Fruit fly (Drosophila melanogaster) whole organism, embryonic: ENCODE data around the gene CG13670.

Source experiments
- C15 ChIP-seq: fragments of 200-800 bp; sonication (Bioruptor generic); IDR thresholded peaks from 3 replicates; pipeline ENCODE4 v1.3.6; 2022; ENCODE audit warnings: missing biosample characterization, missing genetic modification characterization
- CG10431 ChIP-seq: fragments of 200-800 bp; sonication (Bioruptor generic); optimal IDR thresholded peaks from 3 replicates; lab custom pipeline; 2018; ENCODE audit warnings: missing biosample characterization, mild to moderate bottlenecking, missing genetic modification characterization
- CG11398 ChIP-seq: fragments of 200-800 bp; sonication (Bioruptor generic); optimal IDR thresholded peaks from 2 replicates; lab custom pipeline; 2016; ENCODE audit warnings: missing biosample characterization, missing genetic modification characterization
- CG1647 ChIP-seq: fragments of 200-800 bp; sonication (Bioruptor generic); optimal IDR thresholded peaks from 3 replicates; lab custom pipeline; 2016; ENCODE audit warnings: missing biosample characterization, missing genetic modification characterization
- CG16779 ChIP-seq: fragments of 200-800 bp; sonication (Bioruptor generic); IDR thresholded peaks from 2 replicates; pipeline ENCODE4 v1.3.6; 2022; ENCODE audit warnings: missing biosample characterization, missing genetic modification characterization
- CG17359 ChIP-seq: fragments of 200-800 bp; sonication (Bioruptor generic); optimal IDR thresholded peaks from 3 replicates; lab custom pipeline; 2018; ENCODE audit warnings: missing biosample characterization, mild to moderate bottlenecking, missing genetic modification characterization, moderate library complexity
- CG17802 ChIP-seq: fragments of 200-800 bp; sonication (Bioruptor generic); optimal IDR thresholded peaks from 2 replicates; lab custom pipeline; 2018; ENCODE audit warnings: missing biosample characterization, mild to moderate bottlenecking, missing genetic modification characterization, moderate library complexity
- CG18011 ChIP-seq: fragments of 200-800 bp; sonication (Bioruptor generic); optimal IDR thresholded peaks from 2 replicates; lab custom pipeline; 2017; ENCODE audit warnings: missing biosample characterization, missing genetic modification characterization, mild to moderate bottlenecking, moderate library complexity, missing genotype
- CG18599 ChIP-seq: fragments of 200-800 bp; sonication (Bioruptor generic); optimal IDR thresholded peaks from 3 replicates; lab custom pipeline; 2017; ENCODE audit warnings: missing biosample characterization, missing genetic modification characterization, mild to moderate bottlenecking, moderate library complexity, missing genetic modification reagents
- CG2120 ChIP-seq: fragments of 200-800 bp; sonication (Bioruptor generic); optimal IDR thresholded peaks from 3 replicates; lab custom pipeline; 2016; ENCODE audit warnings: missing biosample characterization, missing genetic modification characterization
- CG2129 ChIP-seq: fragments of 200-800 bp; sonication (Bioruptor generic); IDR thresholded peaks from 2 replicates; pipeline ENCODE4 v1.3.6; 2022; ENCODE audit warnings: missing biosample characterization, missing genetic modification characterization; ENCODE audit not compliant: partially characterized antibody
- CG3065 ChIP-seq: fragments of 200-800 bp; sonication (Bioruptor generic); optimal IDR thresholded peaks from 2 replicates; lab custom pipeline; 2016; ENCODE audit warnings: missing biosample characterization, missing genetic modification characterization
- CG3407 ChIP-seq: fragments of 200-800 bp; sonication (Bioruptor generic); optimal IDR thresholded peaks from 2 replicates; lab custom pipeline; 2018; ENCODE audit warnings: missing biosample characterization, mild to moderate bottlenecking, missing genetic modification characterization
- CG3847 ChIP-seq: fragments of 200-800 bp; sonication (Bioruptor generic); IDR thresholded peaks from 2 replicates; pipeline ENCODE4 v1.3.6; 2022; ENCODE audit warnings: missing biosample characterization, missing genetic modification characterization
- CG6683 ChIP-seq: fragments of 200-800 bp; sonication (Bioruptor generic); optimal IDR thresholded peaks from 2 replicates; lab custom pipeline; 2017; ENCODE audit warnings: missing biosample characterization, mild to moderate bottlenecking, missing genetic modification characterization, missing genetic modification reagents
- CG7928 ChIP-seq: fragments of 200-800 bp; sonication (Bioruptor generic); optimal IDR thresholded peaks from 2 replicates; lab custom pipeline; 2017; ENCODE audit warnings: missing biosample characterization, mild to moderate bottlenecking, missing genetic modification characterization
- D ChIP-seq, 2 experiments: fragments of 200-800 bp in 1 of 2; fragments of >200 bp in 1 of 2; sonication (Bioruptor generic) in 1 of 2; optimal IDR thresholded peaks; 2 replicates in 1 of 2; 3 replicates in 1 of 2; lab custom pipeline; 2017; ENCODE audit warnings: mild to moderate bottlenecking in 1 of 2, missing biosample characterization in 1 of 2, missing genetic modification characterization in 1 of 2, missing genetic modification reagents in 1 of 2
- Deaf1 ChIP-seq: fragments of 200-800 bp; optimal IDR thresholded peaks from 3 replicates; lab custom pipeline; 2019; ENCODE audit warnings: missing biosample characterization, mild to moderate bottlenecking, missing genetic modification characterization, moderate library complexity
- Doc2 ChIP-seq: fragments of 200-800 bp; sonication (Bioruptor generic); IDR thresholded peaks from 2 replicates; pipeline ENCODE4 v1.3.6; 2022; ENCODE audit warnings: missing biosample characterization, missing genetic modification characterization
- Doc3 ChIP-seq: fragments of 200-800 bp; sonication (Bioruptor generic); IDR thresholded peaks from 3 replicates; pipeline ENCODE4 v1.3.6; 2022; ENCODE audit warnings: missing biosample characterization, missing genetic modification characterization; ENCODE audit not compliant: partially characterized antibody
- Dref ChIP-seq: fragments of 200-800 bp; sonication (Bioruptor generic); IDR thresholded peaks from 2 replicates; pipeline ENCODE4 v1.3.6; 2022; ENCODE audit warnings: missing biosample characterization, missing genetic modification characterization
- E2f1 ChIP-seq: fragments of 200-800 bp; sonication (Bioruptor generic); IDR thresholded peaks from 2 replicates; pipeline ENCODE4 v1.3.6; 2022; ENCODE audit warnings: missing biosample characterization, missing genetic modification characterization
- Fer1 ChIP-seq: fragments of 200-800 bp; sonication (Bioruptor generic); optimal IDR thresholded peaks from 2 replicates; lab custom pipeline; 2017; ENCODE audit warnings: missing biosample characterization, mild to moderate bottlenecking, missing genetic modification characterization
- H2.0 ChIP-seq: fragments of 200-800 bp; sonication (Bioruptor generic); IDR thresholded peaks from 2 replicates; pipeline ENCODE4 v1.3.6; 2022; ENCODE audit warnings: missing biosample characterization, missing genetic modification characterization
- HLH54F ChIP-seq: fragments of 200-800 bp; sonication (Bioruptor generic); optimal IDR thresholded peaks from 3 replicates; lab custom pipeline; 2016; ENCODE audit warnings: missing biosample characterization, missing genetic modification characterization
- Hand ChIP-seq: fragments of 200-800 bp; sonication (Bioruptor generic); optimal IDR thresholded peaks from 2 replicates; lab custom pipeline; 2017; ENCODE audit warnings: mild to moderate bottlenecking, missing biosample characterization, missing genetic modification reagents, missing genetic modification characterization
- HmgZ ChIP-seq: fragments of 200-800 bp; sonication (Bioruptor generic); optimal IDR thresholded peaks from 2 replicates; lab custom pipeline; 2018; ENCODE audit warnings: missing biosample characterization, mild to moderate bottlenecking, missing genetic modification characterization
- Kr ChIP-seq: fragments of 200-800 bp; sonication (Bioruptor generic); optimal IDR thresholded peaks from 2 replicates; lab custom pipeline; 2017; ENCODE audit warnings: missing biosample characterization, mild to moderate bottlenecking, missing genetic modification characterization
- NFAT ChIP-seq: fragments of 200-800 bp; sonication (Bioruptor generic); IDR thresholded peaks from 2 replicates; pipeline ENCODE4 v1.3.6; 2022; ENCODE audit warnings: missing biosample characterization, missing genetic modification characterization
- Nf-YA ChIP-seq: fragments of 200-800 bp; sonication (Bioruptor generic); IDR thresholded peaks from 2 replicates; pipeline ENCODE4 v1.3.6; 2022; ENCODE audit warnings: missing biosample characterization, missing genetic modification characterization
- Stat92E ChIP-seq, 3 experiments: fragments of >200 bp in 2 of 3; fragments of 200-800 bp in 1 of 3; sonication (Bioruptor generic) in 1 of 3; optimal IDR thresholded peaks; 2 replicates each; lab custom pipeline; 2017 to 2019; ENCODE audit warnings: missing biosample characterization in 3 of 3, missing genetic modification characterization in 3 of 3, mild to moderate bottlenecking in 1 of 3, moderate library complexity in 1 of 3
- ara ChIP-seq: fragments of 200-800 bp; sonication (Bioruptor generic); IDR thresholded peaks from 2 replicates; pipeline ENCODE4 v1.3.6; 2022; ENCODE audit warnings: missing biosample characterization, missing genetic modification characterization
- crol ChIP-seq: fragments of 200-800 bp; sonication (Bioruptor generic); IDR thresholded peaks from 2 replicates; pipeline ENCODE4 v1.3.6; 2022; ENCODE audit warnings: missing biosample characterization, missing genetic modification characterization
- cwo ChIP-seq: fragments of 200-800 bp; sonication (Bioruptor generic); optimal IDR thresholded peaks from 3 replicates; lab custom pipeline; 2017; ENCODE audit warnings: missing biosample characterization, missing genetic modification characterization, mild to moderate bottlenecking, moderate library complexity, missing genetic modification reagents
- fd102C ChIP-seq: fragments of 200-800 bp; sonication (Bioruptor generic); optimal IDR thresholded peaks from 2 replicates; lab custom pipeline; 2018; ENCODE audit warnings: missing biosample characterization, mild to moderate bottlenecking, missing genetic modification characterization, moderate library complexity
- grau ChIP-seq: fragments of 200-800 bp; optimal IDR thresholded peaks from 3 replicates; lab custom pipeline; 2019; ENCODE audit warnings: missing biosample characterization, mild to moderate bottlenecking, missing genetic modification characterization, moderate library complexity
- gsb ChIP-seq: fragments of 200-800 bp; sonication (Bioruptor generic); IDR thresholded peaks from 2 replicates; pipeline ENCODE4 v1.3.6; 2022; ENCODE audit warnings: missing biosample characterization, missing genetic modification characterization
- hkb ChIP-seq, 2 experiments: fragments of 200-800 bp in 1 of 2; fragments of >200 bp in 1 of 2; sonication (Bioruptor generic) in 1 of 2; IDR thresholded peaks in 1 of 2; optimal IDR thresholded peaks in 1 of 2; 2 replicates each; pipeline versions ENCODE4 v1.3.6 to Lab custom; 2017 to 2022; ENCODE audit warnings: missing biosample characterization in 1 of 2, missing genetic modification characterization in 1 of 2
- lbe ChIP-seq: fragments of 200-800 bp; sonication (Bioruptor generic); optimal IDR thresholded peaks from 2 replicates; lab custom pipeline; 2016; ENCODE audit warnings: missing biosample characterization, mild to moderate bottlenecking, missing genetic modification characterization
- mam ChIP-seq: fragments of 200-800 bp; sonication (Bioruptor generic); optimal IDR thresholded peaks from 3 replicates; lab custom pipeline; 2016; ENCODE audit warnings: missing biosample characterization, missing genetic modification characterization
- nau ChIP-seq: fragments of 200-800 bp; sonication (Bioruptor generic); optimal IDR thresholded peaks from 3 replicates; lab custom pipeline; 2017; ENCODE audit warnings: missing biosample characterization, mild to moderate bottlenecking, missing genetic modification characterization, missing genetic modification reagents
- nmo ChIP-seq: fragments of 200-800 bp; sonication (Bioruptor generic); optimal IDR thresholded peaks from 2 replicates; lab custom pipeline; 2018; ENCODE audit warnings: missing biosample characterization, mild to moderate bottlenecking, missing genetic modification characterization, moderate library complexity
- peb ChIP-seq: fragments of 200-800 bp; sonication (Bioruptor generic); IDR thresholded peaks from 2 replicates; pipeline ENCODE4 v1.3.6; 2022; ENCODE audit warnings: missing biosample characterization, missing genetic modification characterization
- phol ChIP-seq: fragments of 200-800 bp; sonication (Bioruptor generic); optimal IDR thresholded peaks from 3 replicates; lab custom pipeline; 2018; ENCODE audit warnings: missing biosample characterization, mild to moderate bottlenecking, missing genetic modification characterization, moderate library complexity
- sima ChIP-seq: fragments of 200-800 bp; sonication (Bioruptor generic); optimal IDR thresholded peaks from 2 replicates; lab custom pipeline; 2016; ENCODE audit warnings: missing biosample characterization, missing genetic modification characterization
- sisA ChIP-seq: fragments of 200-800 bp; sonication (Bioruptor generic); IDR thresholded peaks from 2 replicates; pipeline ENCODE4 v1.3.6; 2022; ENCODE audit warnings: missing biosample characterization, missing genetic modification characterization
- tup ChIP-seq: fragments of 200-800 bp; sonication (Bioruptor generic); optimal IDR thresholded peaks from 2 replicates; lab custom pipeline; 2016; ENCODE audit warnings: missing biosample characterization, mild to moderate bottlenecking, missing genetic modification characterization, moderate library complexity
- usp ChIP-seq: fragments of >200 bp; optimal IDR thresholded peaks from 2 replicates; lab custom pipeline; 2017; ENCODE audit warnings: missing biosample characterization, missing genetic modification characterization

Gene CG13670

dm6 chr3L:8289336-8290258 is 31.0 kb upstream of the CG13670 start, which contains the start of gene cert (continued):
- TF ChIP-seq E2f1 (GFP tag; lab: Robert Waterston, UW): no peak
- no peak for TF ChIP-seq D (optimal IDR thresholded peaks at IDR 0.05; lab: Kevin White, UChicago)
- TF ChIP-seq D (GFP tag; optimal IDR thresholded peaks at IDR 0.05; lab: Kevin White, UChicago): no peak
- no peak for TF ChIP-seq ara (GFP tag; lab: Robert Waterston, UW)
- TF ChIP-seq nmo: peak; percentile 70
- TF ChIP-seq mam (GFP tag; lab: Kevin White, UChicago): peak; percentile 53
- peak; percentile 86 for TF ChIP-seq Doc3 (GFP tag; lab: Robert Waterston, UW)
- peak; percentile 44 for TF ChIP-seq Fer1 (GFP tag; lab: Kevin White, UChicago)
- peak; percentile 29 for TF ChIP-seq grau (tag; lab: Kevin White, UChicago)
- no peak for TF ChIP-seq H2.0
- peak; percentile 60 for TF ChIP-seq CG2120
- TF ChIP-seq C15 (GFP tag; lab: Robert Waterston, UW): no peak
- TF ChIP-seq cwo (GFP tag; lab: Kevin White, UChicago): peak; percentile 7
- no peak for TF ChIP-seq HmgZ (tag; lab: Kevin White, UChicago)
- TF ChIP-seq CG18011 (GFP tag; lab: Kevin White, UChicago): no peak
- peak; percentile 18 for TF ChIP-seq Hand (GFP tag; lab: Kevin White, UChicago)
- TF ChIP-seq CG10431: no peak
- TF ChIP-seq CG16779: no peak
- peak; percentile 76 for TF ChIP-seq CG2129 (GFP tag; lab: Robert Waterston, UW)
- TF ChIP-seq CG7928 (GFP tag; lab: Kevin White, UChicago): no peak
- TF ChIP-seq CG17802 (tag; lab: Kevin White, UChicago): no peak
- peak; percentile 49 for TF ChIP-seq CG3847
- peak; percentile 29 for TF ChIP-seq nau (GFP tag; lab: Kevin White, UChicago)
- TF ChIP-seq sima (GFP tag; lab: Kevin White, UChicago): no peak
- TF ChIP-seq sisA: no peak
- no peak for TF ChIP-seq Kr (GFP tag; lab: Kevin White, UChicago)
- no peak for TF ChIP-seq CG3407 (GFP tag; lab: Kevin White, UChicago)
- no peak for TF ChIP-seq CG3065
- no peak for TF ChIP-seq peb
- TF ChIP-seq Nf-YA (GFP tag; lab: Robert Waterston, UW): no peak
- no peak for TF ChIP-seq Stat92E (GFP tag; optimal IDR thresholded peaks at IDR 0.05; lab: Kevin White, UChicago)
- TF ChIP-seq crol (GFP tag; lab: Robert Waterston, UW): no peak
- no peak for TF ChIP-seq Doc2
- TF ChIP-seq CG6683: no peak
- no peak for TF ChIP-seq CG1647
- no peak for TF ChIP-seq CG17359 (tag; lab: Kevin White, UChicago)
- TF ChIP-seq phol: peak; percentile 57
- peak; percentile 12 for TF ChIP-seq Deaf1
- no peak for TF ChIP-seq NFAT (GFP tag; lab: Robert Waterston, UW)
- TF ChIP-seq usp (GFP tag; lab: Kevin White, UChicago): no peak
- no peak for TF ChIP-seq HLH54F (GFP tag; lab: Kevin White, UChicago)
- TF ChIP-seq hkb (optimal IDR thresholded peaks at IDR 0.05; lab: Kevin White, UChicago): peak; percentile 77
- TF ChIP-seq hkb (GFP tag; IDR thresholded peaks at IDR 0.05; lab: Robert Waterston, UW): no peak
- no peak for TF ChIP-seq CG11398 (GFP tag; lab: Kevin White, UChicago)
- no peak for TF ChIP-seq tup (GFP tag; lab: Kevin White, UChicago)
- no peak for TF ChIP-seq gsb
- no peak for TF ChIP-seq fd102C (GFP tag; lab: Kevin White, UChicago)
- TF ChIP-seq CG18599 (GFP tag; lab: Kevin White, UChicago): no peak
- TF ChIP-seq lbe (GFP tag; lab: Kevin White, UChicago): peak; percentile 61
- peak; percentile 91 for TF ChIP-seq Dref (GFP tag; lab: Robert Waterston, UW)
